Worm (Caenorhabditis elegans) whole organism, L4/young adult: Measurements from ENCODE around the gene Y22D7AL.9.

Source experiments
- W03F9.2 ChIP-seq: fragments of 150-350 bp; optimal IDR thresholded peaks from 2 replicates; lab custom pipeline; 2014; ENCODE audit warnings: missing biosample characterization, missing genetic modification characterization
- him-1 ChIP-seq: sonication (generic microtip); optimal IDR thresholded peaks from 2 replicates; lab custom pipeline; 2016; ENCODE audit warnings: missing genotype, missing genetic modification reagents, missing genetic modification characterization, missing compliant biosample characterization

- TF ChIP-seq W03F9.2 (tag; lab: Kevin White, UChicago): no peak
- TF ChIP-seq him-1 (tag; lab: Kevin White, UChicago): no peak
Measured at ce11 chrIII:1610938-1611337, 2.9 kb downstream of the Y22D7AL.9 start.
